Worm (Caenorhabditis elegans) whole organism, mixed stage, embryonic: ENCODE measurements around the gene srj-6.

Source experiments
- M03D4.4 ChIP-seq: sonication (generic microtip); optimal IDR thresholded peaks from 2 replicates; lab custom pipeline; 2017; ENCODE audit warnings: mild to moderate bottlenecking, missing genetic modification characterization, missing compliant biosample characterization
- bed-3 ChIP-seq: fragments of 200-800 bp; sonication (Bioruptor generic); optimal IDR thresholded peaks from 3 replicates; lab custom pipeline; 2018; ENCODE audit warnings: mild to moderate bottlenecking, missing genetic modification characterization, moderate library complexity, missing compliant biosample characterization
- ceh-39 ChIP-seq: fragments of 150-350 bp; optimal IDR thresholded peaks from 2 replicates; lab custom pipeline; 2014; ENCODE audit warnings: missing biosample characterization, missing genetic modification characterization
- ceh-43 ChIP-seq: fragments of 200-800 bp; sonication (Bioruptor generic); optimal IDR thresholded peaks from 2 replicates; lab custom pipeline; 2018; ENCODE audit warnings: mild to moderate bottlenecking, missing genetic modification characterization, moderate library complexity, missing compliant biosample characterization
- ceh-83 ChIP-seq: fragments of 200-800 bp; sonication (Bioruptor generic); optimal IDR thresholded peaks from 2 replicates; lab custom pipeline; 2018; ENCODE audit warnings: mild to moderate bottlenecking, missing genetic modification characterization, missing compliant biosample characterization
- drap-1 ChIP-seq: fragments of 200-800 bp; sonication (Bioruptor generic); optimal IDR thresholded peaks from 3 replicates; lab custom pipeline; 2018; ENCODE audit warnings: mild to moderate bottlenecking, missing genetic modification characterization, missing compliant biosample characterization
- elt-1 ChIP-seq: sonication (generic microtip); optimal IDR thresholded peaks from 2 replicates; lab custom pipeline; 2017; ENCODE audit warnings: missing genetic modification characterization, mild to moderate bottlenecking, missing compliant biosample characterization, antibody characterized with exemption, moderate library complexity, borderline replicate concordance; ENCODE audit not compliant: insufficient read depth
- elt-3 ChIP-seq: fragments of 150-350 bp; optimal IDR thresholded peaks from 2 replicates; lab custom pipeline; 2014; ENCODE audit warnings: missing biosample characterization, missing genetic modification characterization
- flh-1 ChIP-seq: fragments of 200-800 bp; sonication (Bioruptor generic); optimal IDR thresholded peaks from 2 replicates; lab custom pipeline; 2018; ENCODE audit warnings: mild to moderate bottlenecking, missing genetic modification characterization, moderate library complexity, missing compliant biosample characterization
- ham-2 ChIP-seq: fragments of 200-800 bp; sonication (Bioruptor generic); optimal IDR thresholded peaks from 2 replicates; lab custom pipeline; 2018; ENCODE audit warnings: mild to moderate bottlenecking, missing genetic modification characterization, missing compliant biosample characterization
- hlh-1 ChIP-seq: fragments of 150-350 bp; optimal IDR thresholded peaks from 2 replicates; lab custom pipeline; 2014; ENCODE audit warnings: missing biosample characterization, missing genetic modification reagents, missing genetic modification characterization
- lin-13 ChIP-seq: fragments of 150-350 bp; optimal IDR thresholded peaks from 2 replicates; lab custom pipeline; 2014; ENCODE audit warnings: missing biosample characterization, missing genetic modification characterization
- lin-32 ChIP-seq: fragments of 200-800 bp; sonication (Bioruptor generic); optimal IDR thresholded peaks from 2 replicates; lab custom pipeline; 2018; ENCODE audit warnings: mild to moderate bottlenecking, missing genetic modification characterization, missing compliant biosample characterization
- lsy-2 ChIP-seq: fragments of 150-350 bp; optimal IDR thresholded peaks from 2 replicates; lab custom pipeline; 2014; ENCODE audit warnings: missing biosample characterization, missing genetic modification characterization
- mab-5 ChIP-seq: fragments of 150-350 bp; optimal IDR thresholded peaks from 2 replicates; lab custom pipeline; 2014; ENCODE audit warnings: missing biosample characterization, missing genetic modification characterization
- mep-1 ChIP-seq: fragments of 150-350 bp; optimal IDR thresholded peaks from 2 replicates; lab custom pipeline; 2017; ENCODE audit warnings: missing biosample characterization, missing genetic modification reagents, missing genetic modification characterization, inconsistent platforms
- mls-2 ChIP-seq: sonication (generic microtip); optimal IDR thresholded peaks from 2 replicates; lab custom pipeline; 2016; ENCODE audit warnings: mild to moderate bottlenecking, missing genetic modification characterization, moderate library complexity, missing compliant biosample characterization
- nhr-12 ChIP-seq: fragments of 150-350 bp; optimal IDR thresholded peaks from 2 replicates; lab custom pipeline; 2014; ENCODE audit warnings: missing biosample characterization, missing genetic modification characterization
- nhr-2 ChIP-seq: fragments of 150-350 bp; optimal IDR thresholded peaks from 2 replicates; lab custom pipeline; 2014; ENCODE audit warnings: missing biosample characterization, missing genetic modification characterization
- nhr-237 ChIP-seq: fragments of 150-350 bp; optimal IDR thresholded peaks from 2 replicates; lab custom pipeline; 2014; ENCODE audit warnings: missing biosample characterization, missing genetic modification characterization
- nhr-28 ChIP-seq: fragments of 150-350 bp; optimal IDR thresholded peaks from 2 replicates; lab custom pipeline; 2014; ENCODE audit warnings: missing biosample characterization, missing genetic modification characterization
- nhr-76 ChIP-seq: sonication (generic microtip); optimal IDR thresholded peaks from 2 replicates; lab custom pipeline; 2017; ENCODE audit warnings: missing biosample characterization, missing genetic modification characterization
- sem-2 ChIP-seq: fragments of 200-800 bp; sonication (Bioruptor generic); optimal IDR thresholded peaks from 2 replicates; lab custom pipeline; 2018; ENCODE audit warnings: mild to moderate bottlenecking, missing genetic modification characterization, missing compliant biosample characterization
- sptf-1 ChIP-seq: sonication (generic microtip); optimal IDR thresholded peaks from 2 replicates; lab custom pipeline; 2017; ENCODE audit warnings: mild to moderate bottlenecking, missing genetic modification characterization, moderate library complexity, missing compliant biosample characterization
- tbx-8 ChIP-seq: fragments of 200-800 bp; sonication (Bioruptor generic); optimal IDR thresholded peaks from 2 replicates; lab custom pipeline; 2018; ENCODE audit warnings: mild to moderate bottlenecking, missing genetic modification characterization, moderate library complexity, missing compliant biosample characterization
- unc-120 ChIP-seq: sonication (generic microtip); optimal IDR thresholded peaks from 2 replicates; lab custom pipeline; 2017; ENCODE audit warnings: missing genetic modification characterization, missing compliant biosample characterization; ENCODE audit not compliant: poor library complexity, severe bottlenecking
- unc-39 ChIP-seq: fragments of 150-350 bp; optimal IDR thresholded peaks from 2 replicates; lab custom pipeline; 2014; ENCODE audit warnings: missing biosample characterization, missing genetic modification characterization
- unc-62 ChIP-seq: fragments of 150-350 bp; optimal IDR thresholded peaks from 2 replicates; lab custom pipeline; 2014; ENCODE audit warnings: missing biosample characterization, missing genetic modification reagents, missing genetic modification characterization
- zip-8 ChIP-seq: fragments of 150-350 bp; optimal IDR thresholded peaks from 2 replicates; lab custom pipeline; 2014; ENCODE audit warnings: missing biosample characterization, missing genetic modification characterization
- ztf-11 ChIP-seq: fragments of 150-350 bp; optimal IDR thresholded peaks from 2 replicates; lab custom pipeline; 2014; ENCODE audit warnings: missing biosample characterization, missing genetic modification characterization

Gene srj-6

ce11 chrV:654402-654801 is at the start of gene srj-6:
Gene srj-6 (minus strand): TSS chrV:654502.
- TF ChIP-seq lsy-2 (tag; lab: Kevin White, UChicago) (no peak), elt-3 (tag; lab: Kevin White, UChicago) (no peak), ceh-39 (tag; lab: Kevin White, UChicago) (no peak), M03D4.4 (tag; lab: Kevin White, UChicago) (no peak), drap-1 (GFP tag; lab: Kevin White, UChicago) (no peak), lin-13 (no peak), bed-3 (no peak), nhr-2 (no peak), hlh-1 (no peak), ztf-11 (no peak)

ce11 chrV:702260-702659 is 48.0 kb upstream of the srj-6 start, which contains the start of gene srbc-37:
Gene srbc-37 (plus strand): TSS chrV:702560.
- TF ChIP-seq zip-8 (no peak), hlh-1 (no peak), nhr-28 (no peak)

ce11 chrV:699489-700129 is 45.3 kb upstream of the srj-6 start, which contains the start of the genes ugt-29 and srx-5:
Gene ugt-29 (minus strand): TSS chrV:699589.
Gene srx-5 (plus strand): TSS chrV:700079.
- no peak for TF ChIP-seq unc-62
- TF ChIP-seq elt-1 (tag; lab: Kevin White, UChicago), result no peak
- TF ChIP-seq nhr-12 (tag; lab: Kevin White, UChicago), result no peak
- no peak for TF ChIP-seq flh-1 (GFP tag; lab: Kevin White, UChicago)
- TF ChIP-seq mls-2, result no peak
- no peak for TF ChIP-seq M03D4.4 (tag; lab: Kevin White, UChicago)
- no peak for TF ChIP-seq lin-32 (GFP tag; lab: Kevin White, UChicago)
- TF ChIP-seq nhr-237, result no peak
- TF ChIP-seq tbx-8 (GFP tag; lab: Kevin White, UChicago), result no peak
- no peak for TF ChIP-seq ceh-43 (GFP tag; lab: Kevin White, UChicago)
- TF ChIP-seq ceh-39 (tag; lab: Kevin White, UChicago), result no peak
- no peak for TF ChIP-seq unc-120 (tag; lab: Kevin White, UChicago)
- no peak for TF ChIP-seq nhr-76 (tag; lab: Kevin White, UChicago)
- TF ChIP-seq drap-1 (GFP tag; lab: Kevin White, UChicago), result no peak
- TF ChIP-seq nhr-2, result no peak
- no peak for TF ChIP-seq bed-3
- TF ChIP-seq elt-3 (tag; lab: Kevin White, UChicago), result no peak
- no peak for TF ChIP-seq sptf-1 (tag; lab: Kevin White, UChicago)
- no peak for TF ChIP-seq ham-2 (GFP tag; lab: Kevin White, UChicago)
- no peak for TF ChIP-seq hlh-1
- TF ChIP-seq, all 35 proteins: peak for 0

- TF ChIP-seq zip-8 (peak; percentile 74), ztf-11 (no peak), mls-2 (no peak), elt-1 (tag; lab: Kevin White, UChicago) (no peak), drap-1 (GFP tag; lab: Kevin White, UChicago) (no peak)
- TF ChIP-seq, all 35 proteins: peak for 1
These were observed 44.7 kb upstream of the srj-6 start for ce11 chrV:699051-699450.

ce11 chrV:695914-696313 is 41.6 kb upstream of the srj-6 start, which contains the start of gene srj-52:
Gene srj-52 (minus strand): TSS chrV:696014.
- TF ChIP-seq sem-2 (no peak), ham-2 (GFP tag; lab: Kevin White, UChicago) (no peak), mls-2 (no peak), bed-3 (no peak), tbx-8 (GFP tag; lab: Kevin White, UChicago) (no peak), lin-13 (no peak), nhr-28 (no peak), mab-5 (tag; lab: Kevin White, UChicago) (no peak), elt-1 (tag; lab: Kevin White, UChicago) (no peak), hlh-1 (no peak), ceh-83 (GFP tag; lab: Kevin White, UChicago) (no peak), ceh-39 (tag; lab: Kevin White, UChicago) (no peak), unc-39 (tag; lab: Kevin White, UChicago) (no peak), mep-1 (tag; lab: Kevin White, UChicago) (no peak), ztf-11 (no peak), nhr-76 (tag; lab: Kevin White, UChicago) (no peak), drap-1 (GFP tag; lab: Kevin White, UChicago) (no peak)
